Worm (Caenorhabditis elegans) whole organism, early embryonic: Measurements from ENCODE around the gene srv-29.

Experiments
- B0310.2 ChIP-seq: sonication (generic microtip); optimal IDR thresholded peaks from 2 replicates; lab custom pipeline; 2016; ENCODE audit warnings: mild to moderate bottlenecking, missing genetic modification characterization, missing compliant biosample characterization
- ama-1 ChIP-seq: fragments of 150-350 bp; optimal IDR thresholded peaks from 2 replicates; lab custom pipeline; 2014
- ceh-36 ChIP-seq: sonication (generic microtip); optimal IDR thresholded peaks from 2 replicates; lab custom pipeline; 2016; ENCODE audit warnings: missing genetic modification characterization, inconsistent platforms, missing compliant biosample characterization
- ets-7 ChIP-seq: sonication (generic microtip); optimal IDR thresholded peaks from 2 replicates; lab custom pipeline; 2016; ENCODE audit warnings: missing genotype, missing genetic modification characterization, missing compliant biosample characterization
- flt-1 ChIP-seq: fragments of 200-800 bp; sonication (Bioruptor generic); IDR thresholded peaks from 2 replicates; pipeline ENCODE4 v1.3.6; 2022; ENCODE audit warnings: missing genetic modification characterization, missing compliant biosample characterization
- pes-1 ChIP-seq: fragments of 200-800 bp; sonication (Bioruptor generic); IDR thresholded peaks from 2 replicates; pipeline ENCODE4 v1.3.6; 2022; ENCODE audit warnings: missing genetic modification reagents, missing genetic modification characterization, missing compliant biosample characterization
- sea-1 ChIP-seq: fragments of 200-800 bp; sonication (Bioruptor generic); conservative IDR thresholded peaks from 2 replicates; pipeline ENCODE4 v1.3.6; 2022; ENCODE audit warnings: missing genetic modification characterization, missing compliant biosample characterization
- tra-4 ChIP-seq: sonication (generic microtip); optimal IDR thresholded peaks from 2 replicates; lab custom pipeline; 2017; ENCODE audit warnings: missing genetic modification characterization, missing compliant biosample characterization

DNA sequence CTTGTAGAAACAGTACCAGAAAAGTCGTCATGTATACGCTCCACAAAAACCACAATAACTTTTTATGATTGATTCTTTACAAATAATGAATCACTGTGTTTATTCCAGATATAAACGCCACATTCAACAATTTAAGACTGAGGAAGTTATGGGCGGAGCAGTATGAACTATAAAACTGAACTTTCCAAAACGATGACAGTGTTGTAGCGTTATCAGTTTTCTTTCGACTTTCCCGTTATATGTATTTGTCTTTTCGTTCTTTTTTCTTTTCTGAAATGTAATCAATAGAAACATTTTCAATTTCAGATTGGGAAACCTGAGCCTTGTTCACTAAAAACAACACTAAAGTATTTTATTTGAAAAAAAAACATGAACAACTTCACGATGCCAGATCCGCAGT is 49.3 kb downstream of the srv-29 start, which contains the start of gene C49A9.9:
- TF ChIP-seq ama-1 (lab: Kevin White, UChicago), result no peak
- TF ChIP-seq pes-1, result no peak
- no peak for TF ChIP-seq B0310.2
- no peak for TF ChIP-seq ets-7 (tag; lab: Kevin White, UChicago)
- no peak for TF ChIP-seq tra-4 (tag; lab: Kevin White, UChicago)
- TF ChIP-seq sea-1, result no peak
- no peak for TF ChIP-seq flt-1
- TF ChIP-seq ceh-36 (tag; lab: Kevin White, UChicago), result no peak
